Worm (Caenorhabditis elegans) whole organism, young adult: ENCODE measurements around the gene pcf-11.

Source experiments
- C06A6.2 ChIP-seq: fragments of 200-800 bp; sonication (Bioruptor generic); conservative IDR thresholded peaks from 2 replicates; pipeline ENCODE4 v1.3.6; 2022; ENCODE audit warnings: missing genetic modification characterization, missing compliant biosample characterization
- C17E4.6 ChIP-seq: fragments of 200-800 bp; sonication (Bioruptor generic); IDR thresholded peaks from 2 replicates; pipeline ENCODE4 v1.3.6; 2022; ENCODE audit warnings: missing genetic modification reagents, missing genetic modification characterization, missing compliant biosample characterization
- F22D6.2 ChIP-seq: sonication (generic microtip); optimal IDR thresholded peaks from 2 replicates; lab custom pipeline; 2016; ENCODE audit warnings: mild to moderate bottlenecking, missing genetic modification characterization, missing compliant biosample characterization
- F37B4.10 ChIP-seq: fragments of 200-800 bp; sonication (Bioruptor generic); IDR thresholded peaks from 2 replicates; pipeline ENCODE4 v1.3.6; 2022; ENCODE audit warnings: missing genetic modification characterization, missing compliant biosample characterization
- F39B2.1 ChIP-seq: fragments of 200-800 bp; sonication (Bioruptor generic); IDR thresholded peaks from 2 replicates; pipeline ENCODE4 v1.3.6; 2022; ENCODE audit warnings: missing genetic modification reagents, missing genetic modification characterization, missing compliant biosample characterization
- F55B11.4 ChIP-seq: sonication (generic microtip); optimal IDR thresholded peaks from 2 replicates; lab custom pipeline; 2016; ENCODE audit warnings: missing compliant biosample characterization, missing genetic modification characterization, borderline replicate concordance; ENCODE audit not compliant: insufficient read depth
- F57A8.1 ChIP-seq: fragments of 200-800 bp; sonication (Bioruptor generic); optimal IDR thresholded peaks from 2 replicates; lab custom pipeline; 2018; ENCODE audit warnings: mild to moderate bottlenecking, missing genetic modification characterization, moderate library complexity, missing compliant biosample characterization
- Y53G8AR.9 ChIP-seq: fragments of 200-800 bp; sonication (Bioruptor generic); conservative IDR thresholded peaks from 2 replicates; pipeline ENCODE4 v1.3.6; 2022; ENCODE audit warnings: missing genetic modification reagents, missing genetic modification characterization, missing compliant biosample characterization
- Y56A3A.18 ChIP-seq: fragments of 200-800 bp; sonication (Bioruptor generic); IDR thresholded peaks from 2 replicates; pipeline ENCODE4 v1.3.6; 2022; ENCODE audit warnings: missing genetic modification reagents, missing genetic modification characterization, missing compliant biosample characterization
- ZK185.1 ChIP-seq: sonication (generic microtip); optimal IDR thresholded peaks from 2 replicates; lab custom pipeline; 2016; ENCODE audit warnings: mild to moderate bottlenecking, missing genetic modification characterization, missing compliant biosample characterization; ENCODE audit not compliant: poor library complexity, severe bottlenecking
- aptf-2 ChIP-seq: fragments of 200-800 bp; sonication (Bioruptor generic); conservative IDR thresholded peaks from 2 replicates; pipeline ENCODE4 v1.3.6; 2022; ENCODE audit warnings: missing genetic modification reagents, missing genetic modification characterization, missing compliant biosample characterization
- aptf-3 ChIP-seq: fragments of 200-800 bp; sonication (Bioruptor generic); IDR thresholded peaks from 2 replicates; pipeline ENCODE4 v1.3.6; 2022; ENCODE audit warnings: missing genetic modification characterization, missing compliant biosample characterization
- ccch-3 ChIP-seq: fragments of 200-800 bp; sonication (Bioruptor generic); optimal IDR thresholded peaks from 2 replicates; lab custom pipeline; 2018; ENCODE audit warnings: mild to moderate bottlenecking, missing genetic modification characterization, missing compliant biosample characterization
- cebp-1 ChIP-seq, 2 experiments: fragments of 200-800 bp in 1 of 2; sonication (Bioruptor generic) in 1 of 2; sonication (generic microtip) in 1 of 2; IDR thresholded peaks in 1 of 2; optimal IDR thresholded peaks in 1 of 2; 2 replicates each; pipeline versions ENCODE4 v1.3.6 to Lab custom; 2017 to 2022; ENCODE audit warnings: missing compliant biosample characterization in 2 of 2, missing genetic modification characterization in 2 of 2, mild to moderate bottlenecking in 1 of 2, missing genetic modification reagents in 1 of 2, moderate library complexity in 1 of 2
- ceh-27 ChIP-seq: fragments of 200-800 bp; sonication (Bioruptor generic); optimal IDR thresholded peaks from 2 replicates; lab custom pipeline; 2018; ENCODE audit warnings: mild to moderate bottlenecking, missing genetic modification characterization, moderate library complexity, missing compliant biosample characterization
- ceh-91 ChIP-seq: fragments of 200-800 bp; sonication (Bioruptor generic); IDR thresholded peaks from 2 replicates; pipeline ENCODE4 v1.3.6; 2022; ENCODE audit warnings: missing genetic modification reagents, missing genetic modification characterization, missing compliant biosample characterization
- dox-1 ChIP-seq: fragments of 200-800 bp; sonication (Bioruptor generic); IDR thresholded peaks from 2 replicates; pipeline ENCODE4 v1.3.6; 2022; ENCODE audit warnings: missing genetic modification reagents, missing genetic modification characterization, missing compliant biosample characterization
- egl-18 ChIP-seq: fragments of 200-800 bp; sonication (Bioruptor generic); IDR thresholded peaks from 2 replicates; pipeline ENCODE4 v1.3.6; 2022; ENCODE audit warnings: missing genetic modification reagents, missing genetic modification characterization, missing compliant biosample characterization
- ekl-4 ChIP-seq: fragments of 200-800 bp; sonication (Bioruptor generic); IDR thresholded peaks from 2 replicates; pipeline ENCODE4 v1.3.6; 2022; ENCODE audit warnings: missing genetic modification reagents, missing genetic modification characterization, missing compliant biosample characterization
- fkh-3 ChIP-seq: sonication (generic microtip); optimal IDR thresholded peaks from 2 replicates; lab custom pipeline; 2016; ENCODE audit warnings: mild to moderate bottlenecking, missing genetic modification characterization, missing compliant biosample characterization
- him-1 ChIP-seq: sonication (generic microtip); optimal IDR thresholded peaks from 2 replicates; lab custom pipeline; 2016; ENCODE audit warnings: missing genotype, missing genetic modification reagents, missing genetic modification characterization, missing compliant biosample characterization
- hlh-12 ChIP-seq: sonication (generic microtip); optimal IDR thresholded peaks from 2 replicates; lab custom pipeline; 2016; ENCODE audit warnings: missing genetic modification characterization, missing compliant biosample characterization
- hlh-26 ChIP-seq: fragments of 200-800 bp; sonication (Bioruptor generic); conservative IDR thresholded peaks from 2 replicates; pipeline ENCODE4 v1.3.6; 2022; ENCODE audit warnings: missing genetic modification reagents, missing genetic modification characterization, missing compliant biosample characterization
- hmg-1.2 ChIP-seq: fragments of 200-800 bp; sonication (Bioruptor generic); IDR thresholded peaks from 2 replicates; pipeline ENCODE4 v1.3.6; 2022; ENCODE audit warnings: missing genetic modification reagents, missing genetic modification characterization, missing compliant biosample characterization
- hmg-20 ChIP-seq: fragments of 200-800 bp; sonication (Bioruptor generic); IDR thresholded peaks from 2 replicates; pipeline ENCODE4 v1.3.6; 2022; ENCODE audit warnings: missing genetic modification reagents, missing genetic modification characterization, missing compliant biosample characterization
- hrde-1 ChIP-seq: sonication (generic microtip); optimal IDR thresholded peaks from 2 replicates; lab custom pipeline; 2016; ENCODE audit warnings: missing genetic modification characterization, mild to moderate bottlenecking, missing compliant biosample characterization, moderate library complexity, missing genotype, missing genetic modification reagents, borderline replicate concordance
- lin-26 ChIP-seq: fragments of 200-800 bp; sonication (Bioruptor generic); IDR thresholded peaks from 2 replicates; pipeline ENCODE4 v1.3.6; 2022; ENCODE audit warnings: missing genetic modification reagents, missing genetic modification characterization, missing compliant biosample characterization
- lin-35 ChIP-seq, 3 experiments: fragments of 150-350 bp in 2 of 3; sonication (generic microtip) in 1 of 3; optimal IDR thresholded peaks; 2 replicates each; lab custom pipeline; 2014 to 2018; ENCODE audit warnings: missing biosample characterization in 3 of 3, missing genetic modification characterization in 3 of 3, missing genetic modification reagents in 3 of 3
- lsy-27 ChIP-seq: sonication (generic microtip); optimal IDR thresholded peaks from 2 replicates; lab custom pipeline; 2017; ENCODE audit warnings: missing genetic modification characterization, mild to moderate bottlenecking, missing compliant biosample characterization, antibody characterized with exemption, missing genotype, borderline replicate concordance; ENCODE audit not compliant: insufficient read depth
- madf-3 ChIP-seq: fragments of 200-800 bp; sonication (Bioruptor generic); IDR thresholded peaks from 2 replicates; pipeline ENCODE4 v1.3.6; 2022; ENCODE audit warnings: missing genetic modification reagents, missing genetic modification characterization, missing compliant biosample characterization
- madf-6 ChIP-seq: fragments of 200-800 bp; sonication (Bioruptor generic); IDR thresholded peaks from 2 replicates; pipeline ENCODE4 v1.3.6; 2022; ENCODE audit warnings: missing genetic modification reagents, missing genetic modification characterization, missing compliant biosample characterization
- madf-8 ChIP-seq: fragments of 200-800 bp; sonication (Bioruptor generic); conservative IDR thresholded peaks from 2 replicates; pipeline ENCODE4 v1.3.6; 2022; ENCODE audit warnings: missing genetic modification reagents, missing genetic modification characterization, missing compliant biosample characterization
- mel-28 ChIP-seq: sonication (generic microtip); optimal IDR thresholded peaks from 2 replicates; lab custom pipeline; 2016; ENCODE audit warnings: borderline replicate concordance, mild to moderate bottlenecking, missing genetic modification characterization, missing compliant biosample characterization
- mes-4 ChIP-seq: sonication (generic microtip); optimal IDR thresholded peaks from 2 replicates; lab custom pipeline; 2016; ENCODE audit warnings: missing genotype, missing genetic modification characterization, missing compliant biosample characterization
- nfya-1 ChIP-seq: sonication (generic microtip); optimal IDR thresholded peaks from 2 replicates; lab custom pipeline; 2017; ENCODE audit warnings: antibody characterized with exemption, missing compliant biosample characterization, missing genetic modification characterization, borderline replicate concordance; ENCODE audit not compliant: insufficient read depth
- nhr-27 ChIP-seq: fragments of 200-800 bp; sonication (Bioruptor generic); optimal IDR thresholded peaks from 2 replicates; lab custom pipeline; 2018; ENCODE audit warnings: mild to moderate bottlenecking, missing genetic modification characterization, moderate library complexity, missing compliant biosample characterization
- rec-8 ChIP-seq, 2 experiments: sonication (generic microtip); optimal IDR thresholded peaks; 2 replicates each; lab custom pipeline; 2016; ENCODE audit warnings: mild to moderate bottlenecking in 2 of 2, missing genetic modification characterization in 2 of 2, missing genetic modification reagents in 2 of 2, missing genotype in 2 of 2, missing biosample characterization in 1 of 2, missing compliant biosample characterization in 1 of 2, moderate library complexity in 1 of 2
- sea-2 ChIP-seq: fragments of 200-800 bp; sonication (Bioruptor generic); IDR thresholded peaks from 2 replicates; pipeline ENCODE4 v1.3.6; 2022; ENCODE audit warnings: missing genetic modification characterization, missing compliant biosample characterization
- snpc-1.1 ChIP-seq: sonication (generic microtip); optimal IDR thresholded peaks from 2 replicates; lab custom pipeline; 2017; ENCODE audit warnings: missing genetic modification characterization, mild to moderate bottlenecking, missing compliant biosample characterization, antibody characterized with exemption, moderate library complexity, missing genotype, missing genetic modification reagents; ENCODE audit not compliant: insufficient read depth
- snpc-3.4 ChIP-seq: sonication (generic microtip); optimal IDR thresholded peaks from 2 replicates; lab custom pipeline; 2017; ENCODE audit warnings: missing genetic modification characterization, mild to moderate bottlenecking, missing compliant biosample characterization, antibody characterized with exemption, moderate library complexity, missing genotype, missing genetic modification reagents
- sptf-2 ChIP-seq: fragments of 200-800 bp; sonication (Bioruptor generic); optimal IDR thresholded peaks from 2 replicates; lab custom pipeline; 2018; ENCODE audit warnings: mild to moderate bottlenecking, missing genetic modification characterization, missing compliant biosample characterization
- tlf-1 ChIP-seq: fragments of 200-800 bp; sonication (Bioruptor generic); optimal IDR thresholded peaks from 2 replicates; lab custom pipeline; 2018; ENCODE audit warnings: mild to moderate bottlenecking, missing genetic modification characterization, missing compliant biosample characterization
- unc-130 ChIP-seq: sonication (generic microtip); optimal IDR thresholded peaks from 2 replicates; lab custom pipeline; 2016; ENCODE audit warnings: missing genetic modification reagents, missing genetic modification characterization, missing compliant biosample characterization
- xnd-1 ChIP-seq: sonication (generic microtip); optimal IDR thresholded peaks from 2 replicates; lab custom pipeline; 2016; ENCODE audit warnings: missing genotype, missing genetic modification reagents, missing genetic modification characterization, missing compliant biosample characterization
- ztf-3 ChIP-seq: fragments of 200-800 bp; sonication (Bioruptor generic); optimal IDR thresholded peaks from 2 replicates; lab custom pipeline; 2018; ENCODE audit warnings: mild to moderate bottlenecking, missing genetic modification characterization, missing compliant biosample characterization

The pcf-11 gene

ce11 chrIII:4984444-4985086 is 40.1 kb upstream of the pcf-11 start, which contains the start of gene C27F2.7 (continued):
- TF ChIP-seq madf-8 (GFP tag; lab: Robert Waterston, UW), result peak; percentile 90
- no peak for TF ChIP-seq F57A8.1
- peak; percentile 91 for TF ChIP-seq ceh-91 (GFP tag; lab: Robert Waterston, UW)
- TF ChIP-seq hmg-20 (GFP tag; lab: Robert Waterston, UW), result no peak
- TF ChIP-seq sea-2, result no peak
- no peak for TF ChIP-seq lin-35 (GFP tag; optimal IDR thresholded peaks at IDR 0.05; lab: Kevin White, UChicago)
- TF ChIP-seq rec-8 (tag; optimal IDR thresholded peaks at IDR 0.05; lab: Kevin White, UChicago), result no peak
- TF ChIP-seq ztf-3 (GFP tag; lab: Kevin White, UChicago), result no peak
- no peak for TF ChIP-seq F22D6.2 (tag; lab: Kevin White, UChicago)
- TF ChIP-seq xnd-1, result peak; percentile 80
- TF ChIP-seq mel-28, result no peak
- no peak for TF ChIP-seq F55B11.4 (tag; lab: Kevin White, UChicago)
- peak; percentile 84 for TF ChIP-seq dox-1 (GFP tag; lab: Robert Waterston, UW)
- TF ChIP-seq F39B2.1 (GFP tag; lab: Robert Waterston, UW), result no peak
- TF ChIP-seq lsy-27 (tag; lab: Kevin White, UChicago), result no peak
- TF ChIP-seq him-1 (tag; lab: Kevin White, UChicago), result peak; percentile 28
- TF ChIP-seq madf-6, result peak; percentile 94
- TF ChIP-seq snpc-1.1, result no peak
- TF ChIP-seq Y56A3A.18 (GFP tag; lab: Robert Waterston, UW), result no peak
- no peak for TF ChIP-seq aptf-3
- TF ChIP-seq madf-3, result peak; percentile 70; the same call in 1 of the 2 replicates
- peak; percentile 71; the same call in 1 of the 2 replicates for TF ChIP-seq C17E4.6
- peak; percentile 66 for TF ChIP-seq ekl-4 (GFP tag; lab: Robert Waterston, UW)
- TF ChIP-seq fkh-3 (tag; lab: Kevin White, UChicago), result no peak
- TF ChIP-seq sptf-2 (GFP tag; lab: Kevin White, UChicago), result no peak
- no peak for TF ChIP-seq F37B4.10
- no peak for TF ChIP-seq C06A6.2
- TF ChIP-seq aptf-2 (GFP tag; lab: Robert Waterston, UW), result 0 out of 2 replicates have a peak, but pooled peaks have one; percentile 34
- TF ChIP-seq hlh-12 (tag; lab: Kevin White, UChicago), result no peak
- TF ChIP-seq ZK185.1 (tag; lab: Kevin White, UChicago), result no peak
- TF ChIP-seq mes-4 (tag; lab: Kevin White, UChicago), result no peak
- no peak for TF ChIP-seq lin-26 (GFP tag; lab: Robert Waterston, UW)
- TF ChIP-seq hmg-1.2 (GFP tag; lab: Robert Waterston, UW), result peak; percentile 48
- no peak for TF ChIP-seq snpc-3.4 (tag; lab: Kevin White, UChicago)
- TF ChIP-seq ccch-3, result no peak
- no peak for TF ChIP-seq nfya-1 (tag; lab: Kevin White, UChicago)
- TF ChIP-seq nhr-27 (tag; lab: Kevin White, UChicago), result no peak
- TF ChIP-seq unc-130 (GFP tag; lab: Kevin White, UChicago), result peak; percentile 45
- TF ChIP-seq tlf-1 (GFP tag; lab: Kevin White, UChicago), result peak; percentile 60
- no peak for TF ChIP-seq hlh-26 (GFP tag; lab: Robert Waterston, UW)
- TF ChIP-seq cebp-1 (GFP tag; IDR thresholded peaks at IDR 0.05; lab: Robert Waterston, UW), result no peak
- no peak for TF ChIP-seq cebp-1 (tag; optimal IDR thresholded peaks at IDR 0.05; lab: Kevin White, UChicago)
- TF ChIP-seq Y53G8AR.9 (GFP tag; lab: Robert Waterston, UW), result 0 out of 2 replicates have a peak, but pooled peaks have one; percentile 57
- TF ChIP-seq ceh-27 (GFP tag; lab: Kevin White, UChicago), result no peak
- no peak for TF ChIP-seq egl-18 (GFP tag; lab: Robert Waterston, UW)
- peak; percentile 29 for TF ChIP-seq hrde-1 (tag; lab: Kevin White, UChicago)
